Worm (Caenorhabditis elegans): ENCODE measurements around the gene mnm-2.

- no peak for TF ChIP-seq elt-3 (tag; optimal IDR thresholded peaks at IDR 0.05)
- TF ChIP-seq lin-13 (GFP tag; optimal IDR thresholded peaks at IDR 0.05), result no peak
- no peak for TF ChIP-seq elt-1 (tag; optimal IDR thresholded peaks at IDR 0.05)
- TF ChIP-seq ztf-1 (GFP tag; conservative IDR thresholded peaks at IDR 0.05), result no peak
Observed at ce11 chrX:7420571-7420970, 4.1 kb downstream of the mnm-2 start, which contains the start of gene C10A4.9.

All from whole organism, L2 larva.